Fruit fly (Drosophila melanogaster) whole organism: ENCODE results near the gene CG32655.

ENCODE experiments used
- CG8478 ChIP-seq: fragments of >200 bp; optimal IDR thresholded peaks from 2 replicates; lab custom pipeline; 2018; ENCODE audit warnings: inconsistent platforms
- EcR ChIP-seq, 2 experiments: fragments of >200 bp; optimal IDR thresholded peaks; 2 replicates each; lab custom pipeline; 2017; ENCODE audit warnings: missing biosample characterization in 2 of 2, missing genetic modification characterization in 2 of 2, missing genetic modification reagents in 2 of 2
- pan ChIP-seq: fragments of >200 bp; optimal IDR thresholded peaks from 2 replicates; lab custom pipeline; 2017
- psq ChIP-seq: fragments of >200 bp; optimal IDR thresholded peaks from 2 replicates; lab custom pipeline; 2017
- usp ChIP-seq: fragments of >200 bp; optimal IDR thresholded peaks from 2 replicates; lab custom pipeline; 2017; ENCODE audit warnings: missing biosample characterization, missing genetic modification characterization, mixed read lengths

DNA sequence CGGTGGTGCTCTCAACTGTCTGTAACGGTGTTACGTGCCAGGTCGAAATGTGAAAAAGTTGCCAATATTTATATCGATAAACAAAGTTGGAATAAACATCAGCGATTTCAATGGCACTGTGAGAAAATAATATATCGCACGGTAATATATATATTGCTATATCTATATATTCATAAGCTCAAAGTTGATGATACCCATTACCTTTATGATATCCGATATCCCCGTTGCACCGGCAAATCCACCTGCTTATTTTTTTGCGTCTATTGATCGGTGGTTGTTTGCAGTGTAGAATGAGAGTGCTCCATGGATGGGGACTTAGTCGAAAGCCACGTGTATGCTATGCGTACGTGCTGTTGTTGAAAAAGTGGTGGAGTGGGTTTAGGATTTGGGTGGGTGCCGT is 5.4 kb upstream of the CG32655 start:
- TF ChIP-seq pan (lab: Kevin White, UChicago), result no peak
- TF ChIP-seq psq (lab: Kevin White, UChicago), result no peak
- TF ChIP-seq CG8478 (lab: Kevin White, UChicago), result no peak
- no peak for TF ChIP-seq usp (GFP tag; lab: Kevin White, UChicago)
- TF ChIP-seq EcR (GFP tag; optimal IDR thresholded peaks at IDR 0.05; lab: Kevin White, UChicago), result no peak
